In genomic region chr3L:8855262-8855661, dm6 we compare ENCODE assay signal across 4 fruit fly cellular contexts.
TF ChIP-seq lines count a peak whose summit lies in the region.

No protein-coding gene starts in this region.

- no peak for TF ChIP-seq CTCF in whole organism, embryonic (GFP tag; optimal IDR thresholded peaks at IDR 0.05; lab: Kevin White, UChicago)

TF ChIP-seq in whole organism, embryonic, 481 proteins besides CTCF, POLR2A, EP300 and RAD21:
- TF ChIP-seq Pdp1 (GFP tag; optimal IDR thresholded peaks at IDR 0.05; lab: Kevin White, UChicago) = peak in 1 of 2 experiments; percentile 78
- 0 out of 2 replicates have a peak, but pooled peaks have one; percentile 29 for TF ChIP-seq stc (GFP tag; IDR thresholded peaks at IDR 0.05; lab: Robert Waterston, UW)
- TF ChIP-seq CG13287 (GFP tag; IDR thresholded peaks at IDR 0.05; lab: Robert Waterston, UW; ENCODE audit: partially characterized antibody) = no peak
- 0 out of 3 replicates have a peak, but pooled peaks have one; percentile 27 for TF ChIP-seq so (GFP tag; IDR thresholded peaks at IDR 0.05; lab: Robert Waterston, UW)
- TF ChIP-seq dmrt99B (tag; optimal IDR thresholded peaks at IDR 0.05; lab: Kevin White, UChicago) = no peak
- TF ChIP-seq bab2 (GFP tag; optimal IDR thresholded peaks at IDR 0.05; lab: Kevin White, UChicago) = no peak
- TF ChIP-seq Med (GFP tag; lab: Kevin White, UChicago) = peak; percentile 9
- peak; percentile 60 for TF ChIP-seq CG12769 (tag; optimal IDR thresholded peaks at IDR 0.05; lab: Kevin White, UChicago)
- TF ChIP-seq slbo (GFP tag; IDR thresholded peaks at IDR 0.05; lab: Robert Waterston, UW) = 0 out of 2 replicates have a peak, but pooled peaks have one; percentile 3
TF ChIP-seq in whole organism, embryonic: peak in this region for 6.

TF ChIP-seq in whole organism, prepupa, 60 proteins besides CTCF, POLR2A, EP300 and RAD21:
- peak; percentile 6 for TF ChIP-seq Eip78C (GFP tag; lab: Kevin White, UChicago)
- no peak for TF ChIP-seq CG4318 (GFP tag; optimal IDR thresholded peaks at IDR 0.05; lab: Kevin White, UChicago)
- peak; percentile 21 for TF ChIP-seq svp (GFP tag; lab: Kevin White, UChicago)
TF ChIP-seq in whole organism, prepupa: peak in this region for 2.

TF ChIP-seq in whole organism, pupa, 21 proteins besides CTCF, POLR2A, EP300 and RAD21:
- TF ChIP-seq CG32121 (GFP tag; IDR thresholded peaks at IDR 0.05; lab: Robert Waterston, UW) = peak; percentile 56
- no peak for TF ChIP-seq Pif1B (GFP tag; optimal IDR thresholded peaks at IDR 0.05; lab: Kevin White, UChicago)
- no peak for TF ChIP-seq EcR (GFP tag; optimal IDR thresholded peaks at IDR 0.05; lab: Kevin White, UChicago)
TF ChIP-seq in whole organism, pupa: peak in this region for 1.

TF ChIP-seq in whole organism, wandering third instar larva, 38 proteins besides CTCF, POLR2A, EP300 and RAD21:
- TF ChIP-seq lola (GFP tag; optimal IDR thresholded peaks at IDR 0.05; lab: Kevin White, UChicago) (no peak), Hr83 (GFP tag; optimal IDR thresholded peaks at IDR 0.05; lab: Kevin White, UChicago; ENCODE audit: poor library complexity, severe bottlenecking) (peak; percentile 14)
